Worm (Caenorhabditis elegans) whole organism, L3 larva: ENCODE measurements around the gene fars-3.

Experiments
- ZK546.5 ChIP-seq: sonication (generic microtip); optimal IDR thresholded peaks from 2 replicates; lab custom pipeline; 2017; ENCODE audit warnings: missing biosample characterization, missing genetic modification characterization
- ceh-16 ChIP-seq: sonication (generic microtip); optimal IDR thresholded peaks from 2 replicates; lab custom pipeline; 2017; ENCODE audit warnings: missing biosample characterization, missing genetic modification characterization
- daf-12 ChIP-seq: fragments of 150-350 bp; optimal IDR thresholded peaks from 2 replicates; lab custom pipeline; 2014; ENCODE audit warnings: missing biosample characterization, missing genetic modification reagents, missing genetic modification characterization
- nhr-76 ChIP-seq: fragments of 150-350 bp; sonication (generic microtip); optimal IDR thresholded peaks from 5 replicates; lab custom pipeline; 2014; ENCODE audit warnings: missing biosample characterization, missing genetic modification characterization
- nhr-77 ChIP-seq: fragments of 150-350 bp; optimal IDR thresholded peaks from 2 replicates; lab custom pipeline; 2014; ENCODE audit warnings: missing biosample characterization, missing genetic modification characterization
- snpc-4 ChIP-seq: fragments of 150-350 bp; optimal IDR thresholded peaks from 2 replicates; lab custom pipeline; 2014; ENCODE audit warnings: missing biosample characterization, missing genetic modification characterization

ce11 chrII:8415462-8416037, 49.1 kb upstream of the fars-3 start:
- TF ChIP-seq nhr-76 (tag; lab: Kevin White, UChicago) (no peak), ZK546.5 (tag; lab: Kevin White, UChicago) (no peak), daf-12 (no peak), nhr-77 (no peak), snpc-4 (tag; lab: Kevin White, UChicago) (no peak), ceh-16 (tag; lab: Kevin White, UChicago) (no peak)
